Fruit fly (Drosophila melanogaster) whole organism, pupa: ENCODE results near the gene Ndc80.

Experiments
- CG10348 ChIP-seq: fragments of 200-800 bp; sonication (Bioruptor generic); IDR thresholded peaks from 2 replicates; pipeline ENCODE4 v1.3.6; 2022; ENCODE audit warnings: missing biosample characterization, missing genetic modification characterization
- CG12605 ChIP-seq: fragments of 200-800 bp; sonication (Bioruptor generic); IDR thresholded peaks from 2 replicates; pipeline ENCODE4 v1.3.6; 2022; ENCODE audit warnings: missing biosample characterization, missing genetic modification characterization
- CG13204 ChIP-seq: fragments of 200-800 bp; sonication (Bioruptor generic); optimal IDR thresholded peaks from 2 replicates; lab custom pipeline; 2018; ENCODE audit warnings: missing biosample characterization, mild to moderate bottlenecking, missing genetic modification characterization, moderate library complexity
- CG14655 ChIP-seq: fragments of 200-800 bp; sonication (Bioruptor generic); optimal IDR thresholded peaks from 3 replicates; lab custom pipeline; 2017; ENCODE audit warnings: mild to moderate bottlenecking, missing biosample characterization, missing genetic modification reagents, missing genetic modification characterization
- CG15710 ChIP-seq: fragments of 200-800 bp; sonication (Bioruptor generic); optimal IDR thresholded peaks from 2 replicates; lab custom pipeline; 2018; ENCODE audit warnings: missing biosample characterization, mild to moderate bottlenecking, missing genetic modification characterization, moderate library complexity
- CG17806 ChIP-seq: fragments of 200-800 bp; sonication (Bioruptor generic); optimal IDR thresholded peaks from 2 replicates; lab custom pipeline; 2018; ENCODE audit warnings: missing biosample characterization, mild to moderate bottlenecking, missing genetic modification characterization, moderate library complexity
- CG32121 ChIP-seq: fragments of 200-800 bp; sonication (Bioruptor generic); IDR thresholded peaks from 2 replicates; pipeline ENCODE4 v1.3.6; 2022; ENCODE audit warnings: missing biosample characterization, missing genetic modification characterization
- CG34367 ChIP-seq: fragments of 200-800 bp; sonication (Bioruptor generic); optimal IDR thresholded peaks from 2 replicates; lab custom pipeline; 2018; ENCODE audit warnings: missing biosample characterization, mild to moderate bottlenecking, missing genetic modification characterization
- CG4496 ChIP-seq: fragments of 200-800 bp; sonication (Bioruptor generic); IDR thresholded peaks from 3 replicates; pipeline ENCODE4 v1.3.6; 2022; ENCODE audit warnings: missing biosample characterization, missing genetic modification characterization
- CG8159 ChIP-seq: fragments of 200-800 bp; sonication (Bioruptor generic); optimal IDR thresholded peaks from 3 replicates; lab custom pipeline; 2018; ENCODE audit warnings: missing biosample characterization, mild to moderate bottlenecking, missing genetic modification characterization, moderate library complexity
- CG8301 ChIP-seq: fragments of 200-800 bp; sonication (Bioruptor generic); optimal IDR thresholded peaks from 2 replicates; lab custom pipeline; 2018; ENCODE audit warnings: missing biosample characterization, mild to moderate bottlenecking, missing genetic modification characterization
- CG9948 ChIP-seq: fragments of 200-800 bp; sonication (Bioruptor generic); optimal IDR thresholded peaks from 2 replicates; lab custom pipeline; 2018; ENCODE audit warnings: missing biosample characterization, mild to moderate bottlenecking, missing genetic modification characterization, moderate library complexity
- D1 ChIP-seq: fragments of 200-800 bp; sonication (Bioruptor generic); optimal IDR thresholded peaks from 2 replicates; lab custom pipeline; 2018; ENCODE audit warnings: missing biosample characterization, mild to moderate bottlenecking, missing genetic modification characterization, moderate library complexity
- EcR ChIP-seq: fragments of 200-800 bp; sonication (Bioruptor generic); optimal IDR thresholded peaks from 3 replicates; lab custom pipeline; 2019; ENCODE audit warnings: missing biosample characterization, missing genetic modification characterization, mild to moderate bottlenecking, moderate library complexity, missing genetic modification reagents
- Ets98B ChIP-seq: fragments of 200-800 bp; sonication (Bioruptor generic); IDR thresholded peaks from 2 replicates; pipeline ENCODE4 v1.3.6; 2022; ENCODE audit warnings: missing biosample characterization, missing genetic modification characterization
- Pif1A ChIP-seq: fragments of 200-800 bp; sonication (Bioruptor generic); optimal IDR thresholded peaks from 3 replicates; lab custom pipeline; 2016; ENCODE audit warnings: missing biosample characterization, missing genetic modification characterization
- Pif1B ChIP-seq: fragments of 200-800 bp; sonication (Bioruptor generic); optimal IDR thresholded peaks from 3 replicates; lab custom pipeline; 2016; ENCODE audit warnings: missing biosample characterization, missing genetic modification characterization
- Snoo ChIP-seq: fragments of 200-800 bp; sonication (Bioruptor generic); optimal IDR thresholded peaks from 3 replicates; lab custom pipeline; 2017; ENCODE audit warnings: missing biosample characterization, mild to moderate bottlenecking, missing genetic modification characterization, inconsistent platforms
- fd96Ca ChIP-seq: fragments of 200-800 bp; sonication (Bioruptor generic); IDR thresholded peaks from 3 replicates; pipeline ENCODE4 v1.3.6; 2022; ENCODE audit warnings: missing biosample characterization, missing genetic modification characterization
- gl ChIP-seq: fragments of 200-800 bp; sonication (Bioruptor generic); optimal IDR thresholded peaks from 2 replicates; lab custom pipeline; 2018; ENCODE audit warnings: missing biosample characterization, mild to moderate bottlenecking, missing genetic modification characterization
- rn ChIP-seq: fragments of 200-800 bp; sonication (Bioruptor generic); IDR thresholded peaks from 2 replicates; pipeline ENCODE4 v1.3.6; 2022; ENCODE audit warnings: missing biosample characterization, missing genetic modification characterization

The Ndc80 gene

DNA sequence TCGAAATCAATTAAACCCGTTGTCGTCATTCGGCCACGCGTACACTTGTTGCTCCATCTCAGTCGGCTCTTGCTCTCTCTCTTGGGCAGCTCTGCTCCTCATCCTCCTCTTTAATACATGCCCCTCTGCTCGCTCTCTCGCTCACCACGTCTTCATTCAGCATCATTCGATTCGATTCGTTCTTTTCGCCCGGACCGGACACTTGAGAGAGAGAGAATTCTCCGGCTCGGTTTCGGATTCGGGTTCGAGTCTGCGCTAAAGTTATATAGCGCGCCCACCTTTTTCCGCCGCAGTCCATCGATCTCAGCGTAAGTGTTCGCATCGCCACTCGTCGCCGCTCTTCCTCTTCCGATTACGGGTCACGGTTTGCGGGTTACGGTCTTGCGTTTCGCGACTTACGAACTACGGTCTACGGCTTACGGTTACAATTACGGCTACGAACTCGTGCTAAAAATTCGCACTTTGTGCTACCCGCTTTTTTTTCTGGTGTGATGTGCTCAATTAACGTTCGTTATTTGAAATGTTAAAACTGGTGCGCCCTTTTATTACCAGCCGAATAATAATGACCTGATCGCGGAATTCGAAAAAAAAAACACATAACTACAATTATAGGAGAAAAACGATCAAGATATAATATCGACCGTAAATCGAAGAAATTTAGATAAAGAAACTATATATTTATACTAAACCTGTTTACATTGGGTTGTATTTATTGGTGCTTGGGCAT is 30.2 kb upstream of the Ndc80 start:
- TF ChIP-seq CG32121 (GFP tag; lab: Robert Waterston, UW): no peak
- TF ChIP-seq Ets98B (GFP tag; lab: Robert Waterston, UW): peak; percentile 49; the same call in 1 of the 2 replicates
- TF ChIP-seq Pif1B (GFP tag; lab: Kevin White, UChicago): peak; percentile 41
- TF ChIP-seq D1 (tag; lab: Kevin White, UChicago): no peak
- TF ChIP-seq CG12605 (GFP tag; lab: Robert Waterston, UW): peak; percentile 20; the same call in 1 of the 2 replicates
- TF ChIP-seq CG4496 (GFP tag; lab: Robert Waterston, UW): peak; percentile 49; the same call in 2 of the 3 replicates
- peak; percentile 14 for TF ChIP-seq Snoo (tag; lab: Kevin White, UChicago)
- TF ChIP-seq EcR (GFP tag; lab: Kevin White, UChicago): peak; percentile 58
- TF ChIP-seq CG15710 (tag; lab: Kevin White, UChicago): no peak
- no peak for TF ChIP-seq CG9948 (tag; lab: Kevin White, UChicago)
- TF ChIP-seq CG17806 (tag; lab: Kevin White, UChicago): no peak
- TF ChIP-seq CG34367: peak; percentile 9
- TF ChIP-seq Pif1A (GFP tag; lab: Kevin White, UChicago): no peak
- TF ChIP-seq CG13204 (GFP tag; lab: Kevin White, UChicago): peak; percentile 36

DNA sequence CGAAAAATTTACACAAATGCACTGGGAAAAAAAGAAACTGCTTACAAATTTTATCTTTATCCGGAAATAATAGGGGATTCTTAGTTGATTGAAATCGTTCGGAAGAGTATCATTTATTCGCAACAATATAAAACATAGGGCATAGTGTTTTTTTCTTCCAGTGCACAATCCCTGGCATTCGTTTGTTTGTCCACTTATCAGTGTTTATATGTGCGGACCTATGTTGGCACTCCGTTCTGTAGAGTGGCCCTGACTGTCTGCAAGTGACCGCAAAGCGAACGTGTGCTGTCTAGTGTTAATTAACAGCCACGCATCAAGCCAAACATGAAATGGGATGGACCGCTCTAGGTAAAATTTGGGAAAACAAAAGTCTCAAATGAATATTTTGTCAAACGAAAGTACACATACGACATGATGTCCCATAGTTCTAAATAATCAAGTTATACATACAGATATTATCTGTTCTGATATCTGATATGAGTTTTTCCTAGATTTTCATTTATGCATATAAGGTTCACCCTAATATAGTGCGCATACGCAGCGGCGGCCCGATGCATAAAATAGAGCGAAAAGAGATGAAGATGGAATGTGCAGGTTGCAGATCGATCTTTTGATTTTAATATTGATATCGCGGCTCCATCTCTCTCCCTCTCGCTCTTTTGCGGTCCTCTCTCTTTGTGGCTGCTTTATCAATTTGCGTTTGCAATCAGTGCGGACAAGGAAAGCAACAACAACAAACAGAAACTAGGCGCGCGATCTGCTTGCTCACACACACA is 29.4 kb upstream of the Ndc80 start:
- TF ChIP-seq CG10348 (GFP tag; lab: Robert Waterston, UW) (peak; percentile 67), Pif1B (GFP tag; lab: Kevin White, UChicago) (peak; percentile 79), EcR (GFP tag; lab: Kevin White, UChicago) (no peak), CG14655 (GFP tag; lab: Kevin White, UChicago) (peak; percentile 87), gl (tag; lab: Kevin White, UChicago) (peak; percentile 67), CG15710 (tag; lab: Kevin White, UChicago) (peak; percentile 89), rn (GFP tag; lab: Robert Waterston, UW) (peak; percentile 72), Pif1A (GFP tag; lab: Kevin White, UChicago) (peak; percentile 85), CG34367 (peak; percentile 80), Snoo (tag; lab: Kevin White, UChicago) (peak; percentile 27), CG13204 (GFP tag; lab: Kevin White, UChicago) (peak; percentile 44), CG8159 (tag; lab: Kevin White, UChicago) (peak; percentile 100), Ets98B (GFP tag; lab: Robert Waterston, UW) (peak; percentile 90), fd96Ca (GFP tag; lab: Robert Waterston, UW) (peak; percentile 90), CG12605 (GFP tag; lab: Robert Waterston, UW) (peak; percentile 84), CG8301 (peak; percentile 87), CG4496 (GFP tag; lab: Robert Waterston, UW) (peak; percentile 93), CG17806 (tag; lab: Kevin White, UChicago) (peak; percentile 83), D1 (tag; lab: Kevin White, UChicago) (peak; percentile 70), CG32121 (GFP tag; lab: Robert Waterston, UW) (peak; percentile 90), CG9948 (tag; lab: Kevin White, UChicago) (peak; percentile 82)

DNA sequence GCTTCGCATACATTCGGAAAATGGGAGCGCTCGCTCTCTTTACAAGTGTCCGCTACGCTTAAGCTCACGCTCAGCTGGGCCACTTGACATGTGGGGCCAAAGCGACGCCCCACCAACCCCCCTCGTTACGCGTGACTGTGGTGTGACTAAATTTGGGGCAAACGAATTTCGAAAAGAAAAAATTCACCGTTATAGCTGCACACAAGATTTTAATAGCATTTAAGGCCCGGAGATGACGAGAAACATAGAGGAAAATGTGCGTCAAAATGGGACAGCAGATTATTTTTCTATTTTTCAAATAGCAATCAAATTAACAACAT is 28.8 kb upstream of the Ndc80 start:
- TF ChIP-seq CG9948 (tag; lab: Kevin White, UChicago): no peak
- no peak for TF ChIP-seq CG17806 (tag; lab: Kevin White, UChicago)

- TF ChIP-seq CG9948 (tag; lab: Kevin White, UChicago) (peak; percentile 96), CG32121 (GFP tag; lab: Robert Waterston, UW) (peak; percentile 99), Pif1A (GFP tag; lab: Kevin White, UChicago) (peak; percentile 99), CG12605 (GFP tag; lab: Robert Waterston, UW) (peak; percentile 98), Pif1B (GFP tag; lab: Kevin White, UChicago) (peak; percentile 99), fd96Ca (GFP tag; lab: Robert Waterston, UW) (peak; percentile 99), CG8301 (peak; percentile 98), CG17806 (tag; lab: Kevin White, UChicago) (peak; percentile 98), gl (tag; lab: Kevin White, UChicago) (peak; percentile 97), CG13204 (GFP tag; lab: Kevin White, UChicago) (peak; percentile 87), rn (GFP tag; lab: Robert Waterston, UW) (peak; percentile 97), CG8159 (tag; lab: Kevin White, UChicago) (peak; percentile 97), CG4496 (GFP tag; lab: Robert Waterston, UW) (peak; percentile 99), EcR (GFP tag; lab: Kevin White, UChicago) (peak; percentile 55), Ets98B (GFP tag; lab: Robert Waterston, UW) (peak; percentile 99), Snoo (tag; lab: Kevin White, UChicago) (peak; percentile 94), CG34367 (peak; percentile 97), CG10348 (GFP tag; lab: Robert Waterston, UW) (peak; percentile 96), CG14655 (GFP tag; lab: Kevin White, UChicago) (peak; percentile 98), CG15710 (tag; lab: Kevin White, UChicago) (peak; percentile 96), D1 (tag; lab: Kevin White, UChicago) (peak; percentile 93)
- TF ChIP-seq, all 21 proteins: peak for 21
Measured at dm6 chrX:13639998-13640691, 28.3 kb upstream of the Ndc80 start.
